Worm (Caenorhabditis elegans): ENCODE measurements around the gene rbg-3.
A peak's percentile ranks its signal among the peaks of the same experiment; 100 is the strongest.

The rbg-3 gene

ce11 chrIII:4748109-4748508, 6.1 kb upstream of the rbg-3 start, which contains the start of gene col-89:
TSS of gene col-89 (plus strand) at chrIII:4748127.
- TF ChIP-seq ham-2 (GFP tag; optimal IDR thresholded peaks at IDR 0.05) (no peak), ceh-43 (GFP tag; optimal IDR thresholded peaks at IDR 0.05) (no peak), nhr-237 (tag; optimal IDR thresholded peaks at IDR 0.05) (no peak)

DNA sequence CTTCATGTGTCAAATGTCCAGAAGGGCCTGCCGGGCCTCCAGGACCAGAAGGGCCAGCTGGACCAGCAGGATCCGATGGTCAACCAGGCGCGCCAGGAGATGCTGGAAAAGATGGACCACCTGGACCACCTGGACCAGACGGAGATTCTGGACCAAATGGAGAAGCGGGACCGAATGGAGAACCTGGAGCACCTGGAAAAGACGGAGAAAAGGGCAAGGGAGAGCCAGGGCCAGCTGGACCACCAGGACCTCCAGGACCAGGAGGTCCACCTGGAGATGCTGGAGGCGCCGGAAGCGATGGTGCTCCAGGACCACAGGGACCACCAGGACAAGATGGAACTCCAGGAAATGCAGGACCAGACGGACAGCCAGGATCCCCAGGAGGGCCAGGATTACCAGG, 5.6 kb upstream of the rbg-3 start:
- TF ChIP-seq sptf-1 (tag; optimal IDR thresholded peaks at IDR 0.05), result no peak
- no peak for TF ChIP-seq mep-1 (tag; optimal IDR thresholded peaks at IDR 0.05)
- TF ChIP-seq sem-2 (GFP tag; optimal IDR thresholded peaks at IDR 0.05), result no peak
- no peak for TF ChIP-seq lin-32 (GFP tag; optimal IDR thresholded peaks at IDR 0.05)
- TF ChIP-seq M03D4.4 (tag; optimal IDR thresholded peaks at IDR 0.05), result no peak
- TF ChIP-seq pha-4 (tag; optimal IDR thresholded peaks at IDR 0.05), result no peak

- TF ChIP-seq mab-5 (tag; optimal IDR thresholded peaks at IDR 0.05) (peak; percentile 50), sptf-1 (tag; optimal IDR thresholded peaks at IDR 0.05) (peak; percentile 89), blmp-1 (tag; optimal IDR thresholded peaks at IDR 0.05) (no peak), lin-13 (tag; optimal IDR thresholded peaks at IDR 0.05) (peak; percentile 98), elt-1 (tag; optimal IDR thresholded peaks at IDR 0.05; ENCODE audit: borderline replicate concordance, insufficient read depth) (no peak), ceh-83 (GFP tag; optimal IDR thresholded peaks at IDR 0.05) (peak; percentile 73), ceh-43 (GFP tag; optimal IDR thresholded peaks at IDR 0.05) (peak; percentile 68), nhr-12 (tag; optimal IDR thresholded peaks at IDR 0.05) (peak; percentile 63), M03D4.4 (tag; optimal IDR thresholded peaks at IDR 0.05) (peak; percentile 83), pha-4 (tag; optimal IDR thresholded peaks at IDR 0.05) (peak; percentile 94), flh-1 (GFP tag; optimal IDR thresholded peaks at IDR 0.05) (peak; percentile 10), ceh-39 (tag; optimal IDR thresholded peaks at IDR 0.05) (peak; percentile 78), ham-2 (GFP tag; optimal IDR thresholded peaks at IDR 0.05) (peak; percentile 58), snpc-4 (tag; optimal IDR thresholded peaks at IDR 0.05) (no peak), elt-3 (tag; optimal IDR thresholded peaks at IDR 0.05) (peak; percentile 71), lsy-2 (tag; optimal IDR thresholded peaks at IDR 0.05) (peak; percentile 92), bed-3 (GFP tag; optimal IDR thresholded peaks at IDR 0.05) (peak; percentile 41), sem-2 (GFP tag; optimal IDR thresholded peaks at IDR 0.05) (peak; percentile 46), nhr-28 (tag; optimal IDR thresholded peaks at IDR 0.05) (no peak), unc-62 (GFP tag; optimal IDR thresholded peaks at IDR 0.05) (no peak), mls-2 (tag; optimal IDR thresholded peaks at IDR 0.05) (peak; percentile 77), nhr-2 (tag; optimal IDR thresholded peaks at IDR 0.05) (peak; percentile 33), ztf-11 (tag; optimal IDR thresholded peaks at IDR 0.05) (peak; percentile 73), ces-1 (GFP tag; optimal IDR thresholded peaks at IDR 0.05) (no peak), cnd-1 (tag; optimal IDR thresholded peaks at IDR 0.05) (peak; percentile 84), lin-32 (GFP tag; optimal IDR thresholded peaks at IDR 0.05) (peak; percentile 72), drap-1 (GFP tag; optimal IDR thresholded peaks at IDR 0.05) (peak; percentile 80), tbx-8 (GFP tag; optimal IDR thresholded peaks at IDR 0.05) (peak; percentile 47), zip-8 (tag; optimal IDR thresholded peaks at IDR 0.05) (no peak), unc-120 (tag; optimal IDR thresholded peaks at IDR 0.05; ENCODE audit: poor library complexity, severe bottlenecking) (peak; percentile 51), nhr-237 (tag; optimal IDR thresholded peaks at IDR 0.05) (peak; percentile 94), unc-39 (tag; optimal IDR thresholded peaks at IDR 0.05) (no peak), mep-1 (tag; optimal IDR thresholded peaks at IDR 0.05) (peak; percentile 95), hlh-1 (tag; optimal IDR thresholded peaks at IDR 0.05) (peak; percentile 34), nhr-76 (tag; optimal IDR thresholded peaks at IDR 0.05) (no peak)
These were observed 2.8 kb downstream of the rbg-3 start, which contains the start of gene fbxl-2 for ce11 chrIII:4756983-4757382. TSS of gene fbxl-2 (plus strand) at chrIII:4757260.

DNA sequence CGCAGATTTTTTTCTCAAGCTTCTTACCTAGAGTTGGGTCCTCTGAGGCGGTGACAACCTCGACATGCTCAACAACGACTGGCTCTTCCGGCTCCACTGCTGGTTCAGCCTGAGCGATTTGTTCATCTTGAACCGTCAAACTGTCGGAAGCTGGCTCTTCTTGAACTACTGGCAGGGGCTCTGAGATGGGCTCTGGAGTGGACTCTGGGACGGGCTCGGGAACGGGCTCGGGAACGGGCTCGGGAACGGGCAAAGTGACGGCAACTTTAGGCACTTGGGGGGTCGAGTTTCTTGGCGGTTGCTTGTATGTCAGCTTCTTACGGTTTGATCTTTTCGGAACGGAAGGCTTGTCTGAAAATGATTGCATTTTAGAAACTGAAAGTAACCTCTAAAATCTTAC, 8.6 kb downstream of the rbg-3 start:
- TF ChIP-seq unc-39 (tag; optimal IDR thresholded peaks at IDR 0.05) (no peak), nhr-28 (tag; optimal IDR thresholded peaks at IDR 0.05) (no peak), ceh-43 (GFP tag; optimal IDR thresholded peaks at IDR 0.05) (no peak), cnd-1 (tag; optimal IDR thresholded peaks at IDR 0.05) (no peak), lsy-2 (tag; optimal IDR thresholded peaks at IDR 0.05) (no peak), nhr-2 (tag; optimal IDR thresholded peaks at IDR 0.05) (no peak), ces-1 (GFP tag; optimal IDR thresholded peaks at IDR 0.05) (no peak), unc-120 (tag; optimal IDR thresholded peaks at IDR 0.05; ENCODE audit: poor library complexity, severe bottlenecking) (no peak), ztf-11 (tag; optimal IDR thresholded peaks at IDR 0.05) (no peak), unc-62 (GFP tag; optimal IDR thresholded peaks at IDR 0.05) (no peak), ceh-39 (tag; optimal IDR thresholded peaks at IDR 0.05) (no peak), drap-1 (GFP tag; optimal IDR thresholded peaks at IDR 0.05) (no peak), ceh-83 (GFP tag; optimal IDR thresholded peaks at IDR 0.05) (no peak), flh-1 (GFP tag; optimal IDR thresholded peaks at IDR 0.05) (no peak), sptf-1 (tag; optimal IDR thresholded peaks at IDR 0.05) (no peak), mep-1 (tag; optimal IDR thresholded peaks at IDR 0.05) (no peak), mab-5 (tag; optimal IDR thresholded peaks at IDR 0.05) (no peak), zip-8 (tag; optimal IDR thresholded peaks at IDR 0.05) (no peak)

All from whole organism, mixed stage, embryonic.